Fruit fly (Drosophila melanogaster) whole organism, embryonic: Measurements from ENCODE around the gene CG3149.

Experiments
- Adf1 ChIP-seq: fragments of 200-800 bp; sonication (Bioruptor generic); IDR thresholded peaks from 2 replicates; pipeline ENCODE4 v1.3.6; 2022; ENCODE audit warnings: missing biosample characterization, missing genetic modification characterization
- BEAF-32 ChIP-seq: fragments of 200-800 bp; sonication (Bioruptor generic); optimal IDR thresholded peaks from 3 replicates; lab custom pipeline; 2017; ENCODE audit warnings: missing biosample characterization, missing genetic modification characterization, mild to moderate bottlenecking, moderate library complexity, missing genetic modification reagents
- CG10462 ChIP-seq: fragments of 200-800 bp; sonication (Bioruptor generic); optimal IDR thresholded peaks from 2 replicates; lab custom pipeline; 2016; ENCODE audit warnings: missing biosample characterization, missing genetic modification characterization
- CG10565 ChIP-seq: fragments of 200-800 bp; sonication (Bioruptor generic); optimal IDR thresholded peaks from 3 replicates; lab custom pipeline; 2016; ENCODE audit warnings: missing biosample characterization, mild to moderate bottlenecking, missing genetic modification characterization
- CG12071 ChIP-seq: fragments of 200-800 bp; sonication (Bioruptor generic); optimal IDR thresholded peaks from 3 replicates; lab custom pipeline; 2018; ENCODE audit warnings: missing biosample characterization, mild to moderate bottlenecking, missing genetic modification characterization
- CG12219 ChIP-seq: fragments of 200-800 bp; sonication (Bioruptor generic); optimal IDR thresholded peaks from 3 replicates; lab custom pipeline; 2018; ENCODE audit warnings: missing biosample characterization, mild to moderate bottlenecking, missing genetic modification characterization
- CG12659 ChIP-seq: fragments of 200-800 bp; sonication (Bioruptor generic); optimal IDR thresholded peaks from 3 replicates; lab custom pipeline; 2017; ENCODE audit warnings: mild to moderate bottlenecking, missing biosample characterization, missing genetic modification reagents, missing genetic modification characterization
- CG13424 ChIP-seq: fragments of 200-800 bp; sonication (Bioruptor generic); optimal IDR thresholded peaks from 2 replicates; lab custom pipeline; 2019; ENCODE audit warnings: missing biosample characterization, mild to moderate bottlenecking, missing genetic modification characterization, moderate library complexity
- CG15011 ChIP-seq: fragments of 200-800 bp; sonication (Bioruptor generic); optimal IDR thresholded peaks from 3 replicates; lab custom pipeline; 2018; ENCODE audit warnings: missing biosample characterization, mild to moderate bottlenecking, missing genetic modification characterization
- CG1529 ChIP-seq: fragments of 200-800 bp; sonication (Bioruptor generic); optimal IDR thresholded peaks from 3 replicates; lab custom pipeline; 2018; ENCODE audit warnings: missing biosample characterization, missing genetic modification characterization
- CG17802 ChIP-seq: fragments of 200-800 bp; sonication (Bioruptor generic); optimal IDR thresholded peaks from 2 replicates; lab custom pipeline; 2018; ENCODE audit warnings: missing biosample characterization, mild to moderate bottlenecking, missing genetic modification characterization, moderate library complexity
- CG18262 ChIP-seq: fragments of 200-800 bp; optimal IDR thresholded peaks from 3 replicates; lab custom pipeline; 2019; ENCODE audit warnings: missing biosample characterization, mild to moderate bottlenecking, missing genetic modification characterization, moderate library complexity
- CG2116 ChIP-seq: fragments of 200-800 bp; sonication (Bioruptor generic); optimal IDR thresholded peaks from 3 replicates; lab custom pipeline; 2018; ENCODE audit warnings: missing biosample characterization, mild to moderate bottlenecking, missing genetic modification characterization
- CG2120 ChIP-seq: fragments of 200-800 bp; sonication (Bioruptor generic); optimal IDR thresholded peaks from 3 replicates; lab custom pipeline; 2016; ENCODE audit warnings: missing biosample characterization, missing genetic modification characterization
- CG2889 ChIP-seq: fragments of 200-800 bp; sonication (Bioruptor generic); IDR thresholded peaks from 3 replicates; pipeline ENCODE4 v1.3.6; 2022; ENCODE audit warnings: missing biosample characterization, missing genetic modification characterization
- CG31224 ChIP-seq: fragments of 200-800 bp; sonication (Bioruptor generic); IDR thresholded peaks from 2 replicates; pipeline ENCODE4 v1.3.6; 2022; ENCODE audit warnings: missing biosample characterization, missing genetic modification characterization
- CG32532 ChIP-seq: fragments of 200-800 bp; sonication (Bioruptor generic); IDR thresholded peaks from 2 replicates; pipeline ENCODE4 v1.3.6; 2022; ENCODE audit warnings: missing biosample characterization, missing genetic modification characterization
- CG32772 ChIP-seq: fragments of 200-800 bp; sonication (Bioruptor generic); IDR thresholded peaks from 2 replicates; pipeline ENCODE4 v1.3.6; 2022; ENCODE audit warnings: missing biosample characterization, missing genetic modification characterization
- CG34422 ChIP-seq: fragments of 200-800 bp; sonication (Bioruptor generic); IDR thresholded peaks from 3 replicates; pipeline ENCODE4 v1.3.6; 2022; ENCODE audit warnings: missing biosample characterization, missing genetic modification characterization
- CG6272 ChIP-seq: fragments of 200-800 bp; sonication (Bioruptor generic); IDR thresholded peaks from 2 replicates; pipeline ENCODE4 v1.3.6; 2022; ENCODE audit warnings: missing biosample characterization, missing genetic modification characterization
- CG6654 ChIP-seq: fragments of 200-800 bp; sonication (Bioruptor generic); optimal IDR thresholded peaks from 2 replicates; lab custom pipeline; 2017; ENCODE audit warnings: missing biosample characterization, mild to moderate bottlenecking, missing genetic modification characterization
- CG7556 ChIP-seq: fragments of 200-800 bp; sonication (Bioruptor generic); optimal IDR thresholded peaks from 2 replicates; lab custom pipeline; 2017; ENCODE audit warnings: missing biosample characterization, mild to moderate bottlenecking, missing genetic modification characterization
- CG7839 ChIP-seq: fragments of 200-800 bp; sonication (Bioruptor generic); optimal IDR thresholded peaks from 3 replicates; lab custom pipeline; 2018; ENCODE audit warnings: missing biosample characterization, mild to moderate bottlenecking, missing genetic modification characterization, moderate library complexity
- Dll ChIP-seq: fragments of 200-800 bp; sonication (Bioruptor generic); IDR thresholded peaks from 4 replicates; pipeline ENCODE4 v1.3.6; 2022; ENCODE audit warnings: missing biosample characterization, missing genetic modification characterization; ENCODE audit not compliant: partially characterized antibody
- Drgx ChIP-seq: fragments of 200-800 bp; sonication (Bioruptor generic); IDR thresholded peaks from 2 replicates; pipeline ENCODE4 v1.3.6; 2022; ENCODE audit warnings: missing biosample characterization, missing genetic modification characterization
- E2f1 ChIP-seq: fragments of 200-800 bp; sonication (Bioruptor generic); IDR thresholded peaks from 2 replicates; pipeline ENCODE4 v1.3.6; 2022; ENCODE audit warnings: missing biosample characterization, missing genetic modification characterization
- HHEX ChIP-seq: fragments of 200-800 bp; sonication (Bioruptor generic); optimal IDR thresholded peaks from 3 replicates; lab custom pipeline; 2017; ENCODE audit warnings: missing biosample characterization, mild to moderate bottlenecking, missing genetic modification characterization, missing genetic modification reagents
- Hr3 ChIP-seq: fragments of 200-800 bp; sonication (Bioruptor generic); optimal IDR thresholded peaks from 3 replicates; lab custom pipeline; 2016; ENCODE audit warnings: missing biosample characterization, missing genetic modification characterization
- Lhr ChIP-seq: fragments of 200-800 bp; sonication (Bioruptor generic); optimal IDR thresholded peaks from 3 replicates; lab custom pipeline; 2017; ENCODE audit warnings: mild to moderate bottlenecking, missing biosample characterization, missing genetic modification reagents, missing genetic modification characterization
- Mrtf ChIP-seq: fragments of 200-800 bp; sonication (Bioruptor generic); IDR thresholded peaks from 3 replicates; pipeline ENCODE4 v1.3.6; 2022; ENCODE audit warnings: missing biosample characterization, missing genetic modification characterization
- NFAT ChIP-seq: fragments of 200-800 bp; sonication (Bioruptor generic); IDR thresholded peaks from 2 replicates; pipeline ENCODE4 v1.3.6; 2022; ENCODE audit warnings: missing biosample characterization, missing genetic modification characterization
- NfI ChIP-seq: fragments of 200-800 bp; sonication (Bioruptor generic); optimal IDR thresholded peaks from 3 replicates; lab custom pipeline; 2018; ENCODE audit warnings: missing biosample characterization, mild to moderate bottlenecking, missing genetic modification characterization, moderate library complexity
- Ssrp ChIP-seq: fragments of 200-800 bp; sonication (Bioruptor generic); optimal IDR thresholded peaks from 2 replicates; lab custom pipeline; 2018; ENCODE audit warnings: missing biosample characterization, mild to moderate bottlenecking, missing genetic modification characterization, moderate library complexity
- Usf ChIP-seq: fragments of 200-800 bp; sonication (Bioruptor generic); optimal IDR thresholded peaks from 2 replicates; lab custom pipeline; 2017; ENCODE audit warnings: missing genotype, missing biosample characterization, missing genetic modification characterization
- Xbp1 ChIP-seq: fragments of 200-800 bp; sonication (Bioruptor generic); optimal IDR thresholded peaks from 3 replicates; lab custom pipeline; 2016; ENCODE audit warnings: missing biosample characterization, mild to moderate bottlenecking, missing genetic modification characterization
- YL-1 ChIP-seq: fragments of 200-800 bp; sonication (Bioruptor generic); optimal IDR thresholded peaks from 3 replicates; lab custom pipeline; 2017; ENCODE audit warnings: missing biosample characterization, mild to moderate bottlenecking, missing genetic modification characterization
- ase ChIP-seq: fragments of 200-800 bp; sonication (Bioruptor generic); IDR thresholded peaks from 3 replicates; pipeline ENCODE4 v1.3.6; 2022; ENCODE audit warnings: missing biosample characterization, missing genetic modification characterization
- ci ChIP-seq: fragments of 200-800 bp; sonication (Bioruptor generic); IDR thresholded peaks from 3 replicates; pipeline ENCODE4 v1.3.6; 2022; ENCODE audit warnings: missing biosample characterization, missing genetic modification characterization
- crol ChIP-seq: fragments of 200-800 bp; sonication (Bioruptor generic); IDR thresholded peaks from 2 replicates; pipeline ENCODE4 v1.3.6; 2022; ENCODE audit warnings: missing biosample characterization, missing genetic modification characterization
- dysf ChIP-seq: fragments of 200-800 bp; sonication (Bioruptor generic); IDR thresholded peaks from 3 replicates; pipeline ENCODE4 v1.3.6; 2022; ENCODE audit warnings: missing biosample characterization, missing genetic modification characterization
- gcm ChIP-seq: fragments of 200-800 bp; sonication (Bioruptor generic); optimal IDR thresholded peaks from 2 replicates; lab custom pipeline; 2019; ENCODE audit warnings: missing biosample characterization, mild to moderate bottlenecking, missing genetic modification characterization, moderate library complexity
- hbn ChIP-seq: fragments of 200-800 bp; sonication (Bioruptor generic); IDR thresholded peaks from 2 replicates; pipeline ENCODE4 v1.3.6; 2022; ENCODE audit warnings: missing biosample characterization, missing genetic modification characterization; ENCODE audit not compliant: partially characterized antibody
- hth ChIP-seq: fragments of >200 bp; optimal IDR thresholded peaks from 2 replicates; lab custom pipeline; 2017; ENCODE audit warnings: inconsistent platforms
- lab ChIP-seq: fragments of 200-800 bp; sonication (Bioruptor generic); optimal IDR thresholded peaks from 3 replicates; lab custom pipeline; 2017; ENCODE audit warnings: missing biosample characterization, missing genetic modification characterization, mild to moderate bottlenecking, moderate library complexity, missing genetic modification reagents
- lilli ChIP-seq: fragments of 200-800 bp; sonication (Bioruptor generic); optimal IDR thresholded peaks from 3 replicates; lab custom pipeline; 2016; ENCODE audit warnings: missing biosample characterization, missing genetic modification characterization
- odd ChIP-seq: fragments of 200-800 bp; sonication (Bioruptor generic); optimal IDR thresholded peaks from 2 replicates; lab custom pipeline; 2017; ENCODE audit warnings: missing biosample characterization, mild to moderate bottlenecking, missing genetic modification characterization
- phol ChIP-seq: fragments of 200-800 bp; sonication (Bioruptor generic); optimal IDR thresholded peaks from 3 replicates; lab custom pipeline; 2018; ENCODE audit warnings: missing biosample characterization, mild to moderate bottlenecking, missing genetic modification characterization, moderate library complexity
- repo ChIP-seq: fragments of 200-800 bp; sonication (Bioruptor generic); optimal IDR thresholded peaks from 2 replicates; lab custom pipeline; 2016; ENCODE audit warnings: missing biosample characterization, missing genetic modification characterization
- schlank ChIP-seq: fragments of 200-800 bp; sonication (Bioruptor generic); optimal IDR thresholded peaks from 2 replicates; lab custom pipeline; 2018; ENCODE audit warnings: missing biosample characterization, mild to moderate bottlenecking, missing genetic modification characterization
- usp ChIP-seq: fragments of >200 bp; optimal IDR thresholded peaks from 2 replicates; lab custom pipeline; 2017; ENCODE audit warnings: missing biosample characterization, missing genetic modification characterization
- vfl ChIP-seq: fragments of 200-800 bp; sonication (Bioruptor generic); optimal IDR thresholded peaks from 2 replicates; lab custom pipeline; 2016; ENCODE audit warnings: missing biosample characterization, missing genetic modification characterization
- zfh2 ChIP-seq: fragments of 200-800 bp; sonication (Bioruptor generic); optimal IDR thresholded peaks from 2 replicates; lab custom pipeline; 2016; ENCODE audit warnings: missing biosample characterization, missing genetic modification characterization

The CG3149 gene

dm6 chrX:5737157-5737556 is 42.2 kb upstream of the CG3149 start (continued):
- TF ChIP-seq ase (GFP tag; lab: Robert Waterston, UW) (peak; percentile 27; the same call in 1 of the 3 replicates), CG15011 (GFP tag; lab: Kevin White, UChicago) (no peak), phol (no peak), Usf (GFP tag; lab: Kevin White, UChicago) (no peak), Hr3 (GFP tag; lab: Kevin White, UChicago) (no peak), CG2889 (no peak), Drgx (GFP tag; lab: Robert Waterston, UW) (peak; percentile 59), CG2120 (GFP tag; lab: Kevin White, UChicago) (peak; percentile 21), CG32532 (peak; percentile 50), repo (GFP tag; lab: Kevin White, UChicago) (no peak), Ssrp (no peak), E2f1 (peak; percentile 17; the same call in 1 of the 2 replicates), schlank (no peak), CG6654 (GFP tag; lab: Kevin White, UChicago) (no peak), CG12071 (GFP tag; lab: Kevin White, UChicago) (peak; percentile 4), ci (GFP tag; lab: Robert Waterston, UW) (peak; percentile 69; the same call in 2 of the 3 replicates), CG13424 (tag; lab: Kevin White, UChicago) (no peak), HHEX (GFP tag; lab: Kevin White, UChicago) (peak; percentile 45), YL-1 (GFP tag; lab: Kevin White, UChicago) (no peak), CG7839 (tag; lab: Kevin White, UChicago) (peak; percentile 29), CG10462 (no peak), CG6272 (GFP tag; lab: Robert Waterston, UW) (peak; percentile 38; the same call in 1 of the 2 replicates), CG17802 (tag; lab: Kevin White, UChicago) (no peak), CG12219 (no peak), Xbp1 (GFP tag; lab: Kevin White, UChicago) (peak; percentile 6), Mrtf (GFP tag; lab: Robert Waterston, UW) (peak; percentile 50; the same call in 1 of the 3 replicates), CG1529 (GFP tag; lab: Kevin White, UChicago) (no peak), NFAT (GFP tag; lab: Robert Waterston, UW) (0 out of 2 replicates have a peak, but pooled peaks have one; percentile 19), crol (GFP tag; lab: Robert Waterston, UW) (peak; percentile 99), CG7556 (GFP tag; lab: Kevin White, UChicago) (no peak), hth (lab: Kevin White, UChicago) (no peak), Lhr (GFP tag; lab: Kevin White, UChicago) (no peak), CG12659 (GFP tag; lab: Kevin White, UChicago) (no peak), dysf (GFP tag; lab: Robert Waterston, UW) (peak; percentile 49; the same call in 1 of the 3 replicates), Dll (GFP tag; lab: Robert Waterston, UW) (no peak), gcm (GFP tag; lab: Kevin White, UChicago) (no peak), lab (peak; percentile 44), odd (GFP tag; lab: Kevin White, UChicago) (no peak), Adf1 (peak; percentile 81), usp (no peak)

- TF ChIP-seq CG18262 (tag; lab: Kevin White, UChicago) (peak; percentile 78), CG32772 (GFP tag; lab: Robert Waterston, UW) (peak; percentile 72), CG34422 (GFP tag; lab: Robert Waterston, UW) (peak; percentile 81), vfl (GFP tag; lab: Kevin White, UChicago) (no peak), zfh2 (GFP tag; lab: Kevin White, UChicago) (peak; percentile 34), NfI (GFP tag; lab: Kevin White, UChicago) (peak; percentile 71), CG10462 (peak; percentile 24), lilli (GFP tag; lab: Kevin White, UChicago) (peak; percentile 85), hbn (no peak), CG31224 (GFP tag; lab: Robert Waterston, UW) (no peak), BEAF-32 (GFP tag; lab: Kevin White, UChicago) (no peak), CG10565 (GFP tag; lab: Kevin White, UChicago) (no peak), CG2116 (peak; percentile 16)
Measured at dm6 chrX:5735268-5735941, 40.4 kb upstream of the CG3149 start.
